Worm (Caenorhabditis elegans) whole organism, mixed stage, embryonic: ENCODE data around the gene clec-252.

ENCODE experiments used
- lsy-2 ChIP-seq: fragments of 150-350 bp; optimal IDR thresholded peaks from 2 replicates; lab custom pipeline; 2014; ENCODE audit warnings: missing biosample characterization, missing genetic modification characterization
- mep-1 ChIP-seq: fragments of 150-350 bp; optimal IDR thresholded peaks from 2 replicates; lab custom pipeline; 2017; ENCODE audit warnings: missing biosample characterization, missing genetic modification reagents, missing genetic modification characterization, inconsistent platforms
- nhr-2 ChIP-seq: fragments of 150-350 bp; optimal IDR thresholded peaks from 2 replicates; lab custom pipeline; 2014; ENCODE audit warnings: missing biosample characterization, missing genetic modification characterization
- nhr-28 ChIP-seq: fragments of 150-350 bp; optimal IDR thresholded peaks from 2 replicates; lab custom pipeline; 2014; ENCODE audit warnings: missing biosample characterization, missing genetic modification characterization
- nhr-76 ChIP-seq: sonication (generic microtip); optimal IDR thresholded peaks from 2 replicates; lab custom pipeline; 2017; ENCODE audit warnings: missing biosample characterization, missing genetic modification characterization
- pha-4 ChIP-seq: fragments of 150-350 bp; optimal IDR thresholded peaks from 2 replicates; lab custom pipeline; 2018; ENCODE audit warnings: missing biosample characterization, missing genetic modification reagents, missing genetic modification characterization
- snpc-4 ChIP-seq: fragments of 150-350 bp; optimal IDR thresholded peaks from 2 replicates; lab custom pipeline; 2014; ENCODE audit warnings: missing biosample characterization, missing genetic modification characterization
- unc-62 ChIP-seq: fragments of 150-350 bp; optimal IDR thresholded peaks from 2 replicates; lab custom pipeline; 2014; ENCODE audit warnings: missing biosample characterization, missing genetic modification reagents, missing genetic modification characterization
- ztf-11 ChIP-seq: fragments of 150-350 bp; optimal IDR thresholded peaks from 2 replicates; lab custom pipeline; 2014; ENCODE audit warnings: missing biosample characterization, missing genetic modification characterization

- TF ChIP-seq nhr-2 (tag; lab: Kevin White, UChicago) (no peak), snpc-4 (tag; lab: Kevin White, UChicago) (no peak), unc-62 (GFP tag; lab: Kevin White, UChicago) (no peak), nhr-76 (tag; lab: Kevin White, UChicago) (no peak), nhr-28 (no peak), lsy-2 (no peak), mep-1 (tag; lab: Kevin White, UChicago) (no peak), pha-4 (no peak), ztf-11 (tag; lab: Kevin White, UChicago) (no peak)
Measured at ce11 chrV:18746937-18747660, 1.5 kb downstream of the clec-252 start, which contains the start of gene clec-251.
